Worm (Caenorhabditis elegans): ENCODE data around the gene egl-21.

DNA sequence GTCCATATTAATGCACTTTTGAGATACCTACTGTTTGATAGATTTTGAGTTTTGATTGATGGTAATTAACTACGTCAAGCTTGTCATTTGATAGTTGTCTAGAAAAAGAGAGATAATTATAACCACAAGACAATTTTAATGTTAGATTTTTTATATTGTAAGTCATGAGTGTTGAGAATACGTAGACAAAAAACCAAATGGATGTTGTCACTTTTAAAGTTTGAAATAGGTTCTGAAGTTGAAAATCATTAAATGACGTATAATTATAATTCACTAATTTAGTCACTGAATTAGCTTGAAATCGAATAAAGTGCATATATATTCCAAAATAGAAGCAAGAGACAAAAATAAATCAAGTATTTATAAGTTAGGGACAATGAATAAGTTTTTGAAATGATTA lies 44.5 kb downstream of the egl-21 start:
- TF ChIP-seq unc-62 (GFP tag; optimal IDR thresholded peaks at IDR 0.05) (no peak), ama-1 (optimal IDR thresholded peaks at IDR 0.05) (no peak), zag-1 (tag; optimal IDR thresholded peaks at IDR 0.05) (no peak), pqm-1 (tag; optimal IDR thresholded peaks at IDR 0.05) (no peak), ceh-82 (tag; optimal IDR thresholded peaks at IDR 0.05) (no peak), mdl-1 (tag; optimal IDR thresholded peaks at IDR 0.05) (no peak), snpc-4 (tag; optimal IDR thresholded peaks at IDR 0.05) (no peak), ceh-9 (tag; optimal IDR thresholded peaks at IDR 0.05) (no peak), ztf-11 (tag; optimal IDR thresholded peaks at IDR 0.05) (no peak), lin-39 (tag; optimal IDR thresholded peaks at IDR 0.05) (no peak), aly-2 (tag; optimal IDR thresholded peaks at IDR 0.05) (no peak), lin-15B (tag; optimal IDR thresholded peaks at IDR 0.05) (no peak)
